Worm (Caenorhabditis elegans) whole organism, L4 larva: ENCODE measurements around the gene fut-6.

ENCODE experiments used
- R02D3.7 ChIP-seq: fragments of 150-350 bp; sonication (generic microtip); optimal IDR thresholded peaks from 3 replicates; lab custom pipeline; 2014; ENCODE audit warnings: missing biosample characterization, missing genetic modification characterization
- ceh-28 ChIP-seq: fragments of 150-350 bp; optimal IDR thresholded peaks from 2 replicates; lab custom pipeline; 2014; ENCODE audit warnings: missing biosample characterization, missing genetic modification reagents, missing genetic modification characterization
- ctbp-1 ChIP-seq: fragments of 200-800 bp; sonication (Bioruptor generic); IDR thresholded peaks from 2 replicates; pipeline ENCODE4 v1.3.6; 2022; ENCODE audit warnings: missing genetic modification reagents, missing genetic modification characterization, missing compliant biosample characterization
- dpl-1 ChIP-seq: fragments of 150-350 bp; optimal IDR thresholded peaks from 2 replicates; lab custom pipeline; 2014; ENCODE audit warnings: missing biosample characterization, missing genetic modification reagents, missing genetic modification characterization
- egl-27 ChIP-seq: sonication (generic microtip); optimal IDR thresholded peaks from 3 replicates; lab custom pipeline; 2017; ENCODE audit warnings: missing biosample characterization, missing genetic modification reagents, missing genetic modification characterization
- mep-1 ChIP-seq: fragments of 150-350 bp; sonication (generic microtip); optimal IDR thresholded peaks from 3 replicates; lab custom pipeline; 2014; ENCODE audit warnings: missing biosample characterization, missing genetic modification characterization
- nhr-10 ChIP-seq: fragments of 150-350 bp; optimal IDR thresholded peaks from 2 replicates; lab custom pipeline; 2014; ENCODE audit warnings: missing biosample characterization, missing genetic modification characterization
- nhr-28 ChIP-seq: fragments of 150-350 bp; optimal IDR thresholded peaks from 2 replicates; lab custom pipeline; 2014; ENCODE audit warnings: missing biosample characterization, missing genetic modification characterization
- nhr-42 ChIP-seq: fragments of 200-800 bp; sonication (Bioruptor generic); IDR thresholded peaks from 2 replicates; pipeline ENCODE4 v1.3.6; 2022; ENCODE audit warnings: missing genetic modification characterization, missing compliant biosample characterization
- nhr-6 ChIP-seq: fragments of 150-350 bp; optimal IDR thresholded peaks from 2 replicates; lab custom pipeline; 2014; ENCODE audit warnings: missing biosample characterization, missing genetic modification characterization
- nhr-77 ChIP-seq: fragments of 150-350 bp; optimal IDR thresholded peaks from 2 replicates; lab custom pipeline; 2014; ENCODE audit warnings: missing biosample characterization, missing genetic modification characterization
- pha-4 ChIP-seq, 2 experiments: fragments of 150-350 bp in 1 of 2; fragments of 200-800 bp in 1 of 2; sonication (Bioruptor generic) in 1 of 2; IDR thresholded peaks in 1 of 2; optimal IDR thresholded peaks in 1 of 2; 2 replicates each; pipeline versions ENCODE4 v1.3.6 to Lab custom; 2014 to 2022; ENCODE audit warnings: missing genetic modification characterization in 2 of 2, missing genetic modification reagents in 2 of 2, missing biosample characterization in 1 of 2, missing compliant biosample characterization in 1 of 2
- skn-1 ChIP-seq: fragments of 150-350 bp; optimal IDR thresholded peaks from 2 replicates; lab custom pipeline; 2014; ENCODE audit warnings: missing biosample characterization, missing genetic modification characterization
- zfp-3 ChIP-seq: fragments of 200-800 bp; sonication (Bioruptor generic); conservative IDR thresholded peaks from 2 replicates; pipeline ENCODE4 v1.3.6; 2022; ENCODE audit warnings: missing genetic modification reagents, missing genetic modification characterization, missing compliant biosample characterization

ce11 chrII:4676241-4676640 is 20.5 kb upstream of the fut-6 start:
- TF ChIP-seq nhr-42 (GFP tag; lab: Robert Waterston, UW) (no peak), skn-1 (no peak), pha-4 (GFP tag; IDR thresholded peaks at IDR 0.05; lab: Robert Waterston, UW) (no peak), pha-4 (tag; optimal IDR thresholded peaks at IDR 0.05; lab: Kevin White, UChicago) (no peak), dpl-1 (no peak), egl-27 (tag; lab: Kevin White, UChicago) (no peak), ceh-28 (tag; lab: Kevin White, UChicago) (no peak), zfp-3 (GFP tag; lab: Robert Waterston, UW) (no peak), mep-1 (tag; lab: Kevin White, UChicago) (no peak), nhr-10 (tag; lab: Kevin White, UChicago) (no peak), nhr-77 (tag; lab: Kevin White, UChicago) (no peak), nhr-28 (no peak), ctbp-1 (GFP tag; lab: Robert Waterston, UW) (no peak), R02D3.7 (no peak), nhr-6 (tag; lab: Kevin White, UChicago) (no peak)
